Fruit fly (Drosophila melanogaster) whole organism, embryonic: ENCODE measurements around the gene CG14302.

Experiments used
- Asciz ChIP-seq: fragments of 200-800 bp; sonication (Bioruptor generic); optimal IDR thresholded peaks from 2 replicates; lab custom pipeline; 2017; ENCODE audit warnings: missing biosample characterization, mild to moderate bottlenecking, missing genetic modification characterization, missing genetic modification reagents
- Atf6 ChIP-seq: fragments of 200-800 bp; sonication (Bioruptor generic); IDR thresholded peaks from 2 replicates; pipeline ENCODE4 v1.3.6; 2022; ENCODE audit warnings: missing biosample characterization, missing genetic modification characterization
- B-H2 ChIP-seq: fragments of 200-800 bp; sonication (Bioruptor generic); optimal IDR thresholded peaks from 2 replicates; lab custom pipeline; 2018; ENCODE audit warnings: missing biosample characterization, mild to moderate bottlenecking, missing genetic modification characterization
- CG10366 ChIP-seq: fragments of 200-800 bp; sonication (Bioruptor generic); IDR thresholded peaks from 2 replicates; pipeline ENCODE4 v1.3.6; 2022; ENCODE audit warnings: missing biosample characterization, missing genetic modification characterization
- CG10654 ChIP-seq: fragments of 200-800 bp; sonication (Bioruptor generic); optimal IDR thresholded peaks from 2 replicates; lab custom pipeline; 2016; ENCODE audit warnings: missing biosample characterization, missing genetic modification characterization
- CG10979 ChIP-seq: fragments of 200-800 bp; sonication (Bioruptor generic); optimal IDR thresholded peaks from 2 replicates; lab custom pipeline; 2018; ENCODE audit warnings: missing biosample characterization, mild to moderate bottlenecking, missing genetic modification characterization, moderate library complexity
- CG12744 ChIP-seq: fragments of 200-800 bp; sonication (Bioruptor generic); optimal IDR thresholded peaks from 2 replicates; lab custom pipeline; 2016; ENCODE audit warnings: missing biosample characterization, missing genetic modification characterization
- CG13624 ChIP-seq: fragments of 200-800 bp; sonication (Bioruptor generic); optimal IDR thresholded peaks from 2 replicates; lab custom pipeline; 2016; ENCODE audit warnings: missing biosample characterization, missing genetic modification characterization
- CG16779 ChIP-seq: fragments of 200-800 bp; sonication (Bioruptor generic); IDR thresholded peaks from 2 replicates; pipeline ENCODE4 v1.3.6; 2022; ENCODE audit warnings: missing biosample characterization, missing genetic modification characterization
- CG16813 ChIP-seq: fragments of 200-800 bp; sonication (Bioruptor generic); IDR thresholded peaks from 3 replicates; pipeline ENCODE4 v1.3.6; 2022; ENCODE audit warnings: missing biosample characterization, missing genetic modification characterization; ENCODE audit not compliant: partially characterized antibody
- CG18262 ChIP-seq: fragments of 200-800 bp; optimal IDR thresholded peaks from 3 replicates; lab custom pipeline; 2019; ENCODE audit warnings: missing biosample characterization, mild to moderate bottlenecking, missing genetic modification characterization, moderate library complexity
- CG2129 ChIP-seq: fragments of 200-800 bp; sonication (Bioruptor generic); IDR thresholded peaks from 2 replicates; pipeline ENCODE4 v1.3.6; 2022; ENCODE audit warnings: missing biosample characterization, missing genetic modification characterization; ENCODE audit not compliant: partially characterized antibody
- CG5180 ChIP-seq: fragments of 200-800 bp; sonication (Bioruptor generic); optimal IDR thresholded peaks from 3 replicates; lab custom pipeline; 2017; ENCODE audit warnings: missing biosample characterization, missing genetic modification characterization, mild to moderate bottlenecking, moderate library complexity, missing genetic modification reagents
- CG6791 ChIP-seq: fragments of 200-800 bp; sonication (Bioruptor generic); IDR thresholded peaks from 3 replicates; pipeline ENCODE4 v1.3.6; 2022; ENCODE audit warnings: missing biosample characterization, missing genetic modification characterization; ENCODE audit not compliant: partially characterized antibody
- CG7372 ChIP-seq: fragments of 200-800 bp; sonication (Bioruptor generic); IDR thresholded peaks from 2 replicates; pipeline ENCODE4 v1.3.6; 2022; ENCODE audit warnings: missing biosample characterization, missing genetic modification characterization
- CG8924 ChIP-seq: fragments of 200-800 bp; optimal IDR thresholded peaks from 3 replicates; lab custom pipeline; 2019; ENCODE audit warnings: missing biosample characterization, mild to moderate bottlenecking, missing genetic modification characterization, moderate library complexity
- CG9437 ChIP-seq: fragments of 200-800 bp; sonication (Bioruptor generic); optimal IDR thresholded peaks from 2 replicates; lab custom pipeline; 2018; ENCODE audit warnings: missing biosample characterization, mild to moderate bottlenecking, missing genetic modification characterization
- Camta ChIP-seq: fragments of 200-800 bp; sonication (Bioruptor generic); optimal IDR thresholded peaks from 2 replicates; lab custom pipeline; 2016; ENCODE audit warnings: missing biosample characterization, missing genetic modification characterization
- E2f2 ChIP-seq: fragments of 200-800 bp; sonication (Bioruptor generic); IDR thresholded peaks from 2 replicates; pipeline ENCODE4 v1.3.6; 2022; ENCODE audit warnings: missing biosample characterization, missing genetic modification characterization
- ERR ChIP-seq: fragments of 200-800 bp; sonication (Bioruptor generic); optimal IDR thresholded peaks from 2 replicates; lab custom pipeline; 2016; ENCODE audit warnings: missing biosample characterization, missing genetic modification characterization
- Ets65A ChIP-seq: fragments of 200-800 bp; sonication (Bioruptor generic); peaks from one replicate; lab custom pipeline; 2016; ENCODE audit warnings: missing biosample characterization, missing genetic modification characterization
- Fer1 ChIP-seq: fragments of 200-800 bp; sonication (Bioruptor generic); optimal IDR thresholded peaks from 2 replicates; lab custom pipeline; 2017; ENCODE audit warnings: missing biosample characterization, mild to moderate bottlenecking, missing genetic modification characterization
- HHEX ChIP-seq: fragments of 200-800 bp; sonication (Bioruptor generic); optimal IDR thresholded peaks from 3 replicates; lab custom pipeline; 2017; ENCODE audit warnings: missing biosample characterization, mild to moderate bottlenecking, missing genetic modification characterization, missing genetic modification reagents
- HmgD ChIP-seq: fragments of 200-800 bp; sonication (Bioruptor generic); optimal IDR thresholded peaks from 3 replicates; lab custom pipeline; 2016; ENCODE audit warnings: missing biosample characterization, missing genetic modification characterization
- MBD-R2 ChIP-seq: fragments of 200-800 bp; sonication (Bioruptor generic); IDR thresholded peaks from 2 replicates; pipeline ENCODE4 v1.3.6; 2022; ENCODE audit warnings: missing biosample characterization, missing genetic modification characterization
- NfI ChIP-seq: fragments of 200-800 bp; sonication (Bioruptor generic); optimal IDR thresholded peaks from 3 replicates; lab custom pipeline; 2018; ENCODE audit warnings: missing biosample characterization, mild to moderate bottlenecking, missing genetic modification characterization, moderate library complexity
- Sin3A ChIP-seq: fragments of >200 bp; optimal IDR thresholded peaks from 2 replicates; lab custom pipeline; 2018
- Sry-β ChIP-seq: fragments of 200-800 bp; sonication (Bioruptor generic); optimal IDR thresholded peaks from 2 replicates; lab custom pipeline; 2018; ENCODE audit warnings: missing biosample characterization, mild to moderate bottlenecking, missing genetic modification characterization, moderate library complexity
- aop ChIP-seq: fragments of 200-800 bp; sonication (Bioruptor generic); IDR thresholded peaks from 2 replicates; pipeline ENCODE4 v1.3.6; 2022; ENCODE audit warnings: missing biosample characterization, missing genetic modification characterization
- ap ChIP-seq: fragments of 200-800 bp; sonication (Bioruptor generic); IDR thresholded peaks from 2 replicates; pipeline ENCODE4 v1.3.6; 2022; ENCODE audit warnings: missing biosample characterization, missing genetic modification characterization
- chinmo ChIP-seq: fragments of 200-800 bp; sonication (Bioruptor generic); IDR thresholded peaks from 4 replicates; pipeline ENCODE4 v1.3.6; 2022; ENCODE audit warnings: missing biosample characterization, missing genetic modification characterization; ENCODE audit not compliant: partially characterized antibody
- da ChIP-seq: fragments of 200-800 bp; sonication (Bioruptor generic); optimal IDR thresholded peaks from 2 replicates; lab custom pipeline; 2016; ENCODE audit warnings: missing biosample characterization, missing genetic modification characterization
- emc ChIP-seq: fragments of 200-800 bp; sonication (Bioruptor generic); optimal IDR thresholded peaks from 2 replicates; lab custom pipeline; 2016; ENCODE audit warnings: missing biosample characterization, missing genetic modification characterization
- eyg ChIP-seq: fragments of 200-800 bp; sonication (Bioruptor generic); optimal IDR thresholded peaks from 3 replicates; lab custom pipeline; 2016; ENCODE audit warnings: missing biosample characterization, missing genetic modification characterization
- gce ChIP-seq: fragments of 200-800 bp; sonication (Bioruptor generic); IDR thresholded peaks from 3 replicates; pipeline ENCODE4 v1.3.6; 2022; ENCODE audit warnings: missing biosample characterization, missing genetic modification characterization
- kah ChIP-seq: fragments of 200-800 bp; sonication (Bioruptor generic); optimal IDR thresholded peaks from 2 replicates; lab custom pipeline; 2018; ENCODE audit warnings: missing biosample characterization, mild to moderate bottlenecking, missing genetic modification characterization
- pb ChIP-seq: fragments of 200-800 bp; sonication (Bioruptor generic); optimal IDR thresholded peaks from 3 replicates; lab custom pipeline; 2016; ENCODE audit warnings: missing biosample characterization, missing genetic modification characterization
- pzg ChIP-seq: fragments of 200-800 bp; sonication (Bioruptor generic); optimal IDR thresholded peaks from 3 replicates; lab custom pipeline; 2018; ENCODE audit warnings: missing biosample characterization, mild to moderate bottlenecking, missing genetic modification characterization, moderate library complexity
- sc ChIP-seq, 3 experiments: fragments of >200 bp in 2 of 3; fragments of 200-800 bp in 1 of 3; sonication (Bioruptor generic) in 1 of 3; optimal IDR thresholded peaks; 2 replicates in 2 of 3; 3 replicates in 1 of 3; lab custom pipeline; 2017; ENCODE audit warnings: mild to moderate bottlenecking in 1 of 3, missing biosample characterization in 1 of 3, missing genetic modification characterization in 1 of 3, missing genetic modification reagents in 1 of 3
- so ChIP-seq: fragments of 200-800 bp; sonication (Bioruptor generic); IDR thresholded peaks from 3 replicates; pipeline ENCODE4 v1.3.6; 2022; ENCODE audit warnings: missing biosample characterization, missing genetic modification characterization

Gene CG14302

DNA sequence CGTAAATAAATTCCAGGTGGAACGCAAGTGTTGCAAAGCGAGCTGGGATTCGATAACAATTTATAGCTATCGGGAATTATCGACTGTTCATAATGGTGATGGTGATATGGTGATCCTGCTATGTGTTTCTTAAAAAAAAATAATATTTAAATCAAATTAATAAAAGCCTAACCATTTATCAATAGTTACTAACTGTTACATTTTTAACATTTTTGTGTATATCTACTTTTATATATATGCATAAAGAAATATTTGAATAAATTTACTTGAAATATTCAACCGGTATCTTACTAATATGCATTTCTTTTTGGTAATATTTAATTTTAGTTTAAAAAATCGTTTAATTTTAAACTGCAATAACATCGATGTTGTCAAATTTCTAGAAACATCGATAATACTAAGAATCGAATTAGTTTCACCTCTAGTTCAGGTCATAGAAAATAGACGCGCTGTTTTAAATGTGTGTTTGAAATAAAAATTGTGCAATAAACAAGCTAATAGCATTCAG, 13.5 kb downstream of the CG14302 start, which contains the start of the genes PGS1 and gwl (continued):
- TF ChIP-seq CG16813 (GFP tag; lab: Robert Waterston, UW) = peak; percentile 72
- TF ChIP-seq CG10979 (tag; lab: Kevin White, UChicago) = peak; percentile 66
- TF ChIP-seq CG18262 (tag; lab: Kevin White, UChicago) = no peak
- no peak for TF ChIP-seq aop (GFP tag; lab: Robert Waterston, UW)
- TF ChIP-seq ap (GFP tag; lab: Robert Waterston, UW) = peak; percentile 58
- peak; percentile 16 for TF ChIP-seq CG12744
- TF ChIP-seq HHEX (GFP tag; lab: Kevin White, UChicago) = peak; percentile 7
- 0 out of 2 replicates have a peak, but pooled peaks have one; percentile 11 for TF ChIP-seq CG2129
- no peak for TF ChIP-seq CG8924
- no peak for TF ChIP-seq chinmo (GFP tag; lab: Robert Waterston, UW)
- TF ChIP-seq CG7372 (GFP tag; lab: Robert Waterston, UW) = peak; percentile 78
- 0 out of 3 replicates have a peak, but pooled peaks have one; percentile 11 for TF ChIP-seq gce
- TF ChIP-seq Fer1 (GFP tag; lab: Kevin White, UChicago) = no peak
- TF ChIP-seq CG13624 = peak; percentile 36
- no peak for TF ChIP-seq sc (optimal IDR thresholded peaks at IDR 0.05; lab: Kevin White, UChicago)
- peak; percentile 40 for TF ChIP-seq sc (GFP tag; optimal IDR thresholded peaks at IDR 0.05; lab: Kevin White, UChicago)
- peak; percentile 66 for TF ChIP-seq NfI
- TF ChIP-seq B-H2 = peak; percentile 68
- no peak; the same call in 2 of the 3 replicates for TF ChIP-seq CG6791
- peak; percentile 73; the same call in 1 of the 3 replicates for TF ChIP-seq so
- no peak for TF ChIP-seq kah (GFP tag; lab: Kevin White, UChicago)
- TF ChIP-seq Camta = peak; percentile 44
- peak; percentile 67 for TF ChIP-seq MBD-R2 (GFP tag; lab: Robert Waterston, UW)
- peak; percentile 77 for TF ChIP-seq E2f2 (GFP tag; lab: Robert Waterston, UW)
- TF ChIP-seq eyg (GFP tag; lab: Kevin White, UChicago) = no peak
- TF ChIP-seq HmgD (GFP tag; lab: Kevin White, UChicago) = no peak
- no peak for TF ChIP-seq pb (GFP tag; lab: Kevin White, UChicago)
- TF ChIP-seq Sry-β = no peak
- TF ChIP-seq CG10654 = peak; percentile 75
- no peak for TF ChIP-seq ERR (GFP tag; lab: Kevin White, UChicago)
- peak; percentile 32 for TF ChIP-seq pzg
- no peak for TF ChIP-seq Sin3A (lab: Kevin White, UChicago)

DNA sequence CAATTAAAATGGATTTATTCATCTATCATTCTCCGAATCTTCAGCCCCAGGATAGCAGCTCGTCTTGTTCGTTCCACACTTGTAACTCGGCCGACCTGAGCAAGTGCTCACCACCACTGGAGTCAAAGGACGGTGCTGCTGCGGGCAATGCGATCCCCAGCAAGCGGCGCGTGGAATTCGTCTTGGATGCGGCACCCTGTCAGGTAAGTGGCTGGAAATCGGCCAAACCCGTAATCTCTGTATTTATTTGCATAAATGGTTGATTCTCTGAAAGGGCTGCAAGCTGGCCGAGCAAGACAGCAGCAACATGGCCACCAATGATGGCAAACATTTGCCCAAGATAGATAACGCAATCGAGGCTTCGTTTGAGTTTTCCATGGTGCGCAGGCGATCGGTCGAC, 15.6 kb downstream of the CG14302 start:
- TF ChIP-seq CG10366 (peak; percentile 8; the same call in 1 of the 2 replicates), CG5180 (GFP tag; lab: Kevin White, UChicago) (no peak), Ets65A (GFP tag; lab: Kevin White, UChicago) (peak; percentile 91), Atf6 (GFP tag; lab: Robert Waterston, UW) (no peak), emc (no peak)

DNA sequence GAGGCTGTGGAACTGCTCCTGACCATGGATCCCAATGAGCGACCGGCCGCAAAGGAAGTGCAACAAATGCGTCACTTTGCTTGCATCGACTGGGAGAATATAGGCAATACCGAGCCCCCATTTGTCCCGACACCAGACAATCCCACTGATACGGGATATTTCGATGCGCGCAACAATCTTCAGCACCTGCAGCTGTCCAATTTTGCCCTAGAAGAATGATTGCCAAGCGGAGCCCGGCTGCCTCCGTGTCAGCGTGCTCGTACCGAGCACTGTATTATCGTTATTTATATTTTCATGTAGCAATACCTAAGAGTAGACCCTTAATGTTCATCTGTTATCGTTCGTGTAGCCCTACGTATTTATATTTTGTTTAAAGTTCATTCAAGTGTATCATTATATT, 17.3 kb downstream of the CG14302 start:
- TF ChIP-seq CG16779 (GFP tag; lab: Robert Waterston, UW) (0 out of 2 replicates have a peak, but pooled peaks have one; percentile 5), da (GFP tag; lab: Kevin White, UChicago) (no peak), CG9437 (GFP tag; lab: Kevin White, UChicago) (no peak), Asciz (GFP tag; lab: Kevin White, UChicago) (no peak)
- TF ChIP-seq, all 482 proteins: peak for 1
